Fruit fly (Drosophila melanogaster) whole organism, wandering third instar larva: ENCODE data around the gene meigo.

Experiments used
- h ChIP-seq: fragments of 200-800 bp; sonication (Bioruptor generic); optimal IDR thresholded peaks from 3 replicates; lab custom pipeline; 2016; ENCODE audit warnings: missing biosample characterization, mild to moderate bottlenecking, missing genetic modification characterization
- pan ChIP-seq: fragments of >200 bp; optimal IDR thresholded peaks from 2 replicates; lab custom pipeline; 2017

- TF ChIP-seq h (GFP tag; lab: Kevin White, UChicago) (peak; percentile 27), pan (lab: Kevin White, UChicago) (no peak)
Measured at dm6 chr3R:21176663-21177145, 38.6 kb downstream of the meigo start.
